Fruit fly (Drosophila melanogaster): ENCODE data around the gene CG14551.

The CG14551 gene

dm6 chr3R:26068135-26068534 lies 5.3 kb upstream of the CG14551 start (continued):
- TF ChIP-seq gfzf (GFP tag; optimal IDR thresholded peaks at IDR 0.05) (no peak), Hr51 (GFP tag; optimal IDR thresholded peaks at IDR 0.05) (no peak), Dll (GFP tag; IDR thresholded peaks at IDR 0.05; ENCODE audit: partially characterized antibody) (no peak), Atf3 (GFP tag; optimal IDR thresholded peaks at IDR 0.05) (no peak), dimm (GFP tag; IDR thresholded peaks at IDR 0.05) (no peak)

- no peak for TF ChIP-seq CG30020 (tag; optimal IDR thresholded peaks at IDR 0.05)
- peak; percentile 52 for TF ChIP-seq Ets65A (GFP tag)
Measured at dm6 chr3R:26064708-26065107, 1.9 kb upstream of the CG14551 start.

dm6 chr3R:26059195-26059594 lies 3.6 kb downstream of the CG14551 start, which contains the start of the genes RpL34a and Trmt61:
RpL34a (minus strand) TSS chr3R:26059267.
Trmt61 (plus strand) TSS chr3R:26059496.
- TF ChIP-seq CG15011 (GFP tag; optimal IDR thresholded peaks at IDR 0.05) (peak; percentile 88), CG30020 (tag; optimal IDR thresholded peaks at IDR 0.05) (peak; percentile 76), ttk (GFP tag; IDR thresholded peaks at IDR 0.05) (peak; percentile 59; the same call in 1 of the 2 replicates), CG7987 (GFP tag; optimal IDR thresholded peaks at IDR 0.05) (peak; percentile 91), Sry-β (GFP tag; optimal IDR thresholded peaks at IDR 0.05) (peak; percentile 53), Med (GFP tag) (peak; percentile 96), CG7786 (GFP tag; optimal IDR thresholded peaks at IDR 0.05) (peak; percentile 42), CG8281 (tag; optimal IDR thresholded peaks at IDR 0.05) (peak; percentile 66), CG6254 (GFP tag; optimal IDR thresholded peaks at IDR 0.05) (peak; percentile 84), ase (GFP tag; IDR thresholded peaks at IDR 0.05) (peak; percentile 56; the same call in 2 of the 3 replicates), her (GFP tag; optimal IDR thresholded peaks at IDR 0.05) (peak; percentile 46), Drgx (GFP tag; IDR thresholded peaks at IDR 0.05) (no peak; the same call in 1 of the 2 replicates), mam (GFP tag; optimal IDR thresholded peaks at IDR 0.05) (peak; percentile 78), CG17802 (tag; optimal IDR thresholded peaks at IDR 0.05) (peak; percentile 60), danr (GFP tag; IDR thresholded peaks at IDR 0.05) (peak; percentile 41; the same call in 1 of the 2 replicates), psq (GFP tag; optimal IDR thresholded peaks at IDR 0.05) (peak; percentile 29), toy (GFP tag; IDR thresholded peaks at IDR 0.05) (peak; percentile 35; the same call in 1 of the 2 replicates), ems (GFP tag; optimal IDR thresholded peaks at IDR 0.05) (peak; percentile 77), CG15073 (GFP tag; optimal IDR thresholded peaks at IDR 0.05) (no peak), CG3838 (GFP tag; optimal IDR thresholded peaks at IDR 0.05) (no peak), jumu (GFP tag; optimal IDR thresholded peaks at IDR 0.05) (peak; percentile 66), Antp (GFP tag; optimal IDR thresholded peaks at IDR 0.05) (peak; percentile 52), kni (GFP tag; optimal IDR thresholded peaks at IDR 0.05) (peak; percentile 90), ATbp (GFP tag; optimal IDR thresholded peaks at IDR 0.05) (peak; percentile 86), Neu2 (GFP tag; optimal IDR thresholded peaks at IDR 0.05; ENCODE audit: borderline replicate concordance) (peak; percentile 52), CG10267 (tag; optimal IDR thresholded peaks at IDR 0.05) (peak; percentile 90), nerfin-2 (GFP tag; IDR thresholded peaks at IDR 0.05; ENCODE audit: partially characterized antibody) (peak; percentile 67), chif (GFP tag; optimal IDR thresholded peaks at IDR 0.05) (peak; percentile 59 to 73), chinmo (GFP tag; IDR thresholded peaks at IDR 0.05; ENCODE audit: partially characterized antibody) (no peak), Kr (GFP tag; optimal IDR thresholded peaks at IDR 0.05) (peak; percentile 27), Gug (GFP tag; IDR thresholded peaks at IDR 0.05) (no peak), Lhr (GFP tag; optimal IDR thresholded peaks at IDR 0.05) (peak; percentile 88), Camta (GFP tag; optimal IDR thresholded peaks at IDR 0.05) (peak; percentile 88), CG10431 (GFP tag; optimal IDR thresholded peaks at IDR 0.05) (peak; percentile 83), wdn (GFP tag; IDR thresholded peaks at IDR 0.05) (0 out of 2 replicates have a peak, but pooled peaks have one; percentile 17), zf30C (GFP tag; optimal IDR thresholded peaks at IDR 0.05) (peak; percentile 28), Xbp1 (GFP tag; optimal IDR thresholded peaks at IDR 0.05) (peak; percentile 80), tgo (GFP tag; IDR thresholded peaks at IDR 0.05) (peak; percentile 64; the same call in 2 of the 3 replicates), Dek (tag; optimal IDR thresholded peaks at IDR 0.05) (peak; percentile 80), sna (GFP tag; IDR thresholded peaks at IDR 0.05; ENCODE audit: partially characterized antibody) (peak; percentile 92)

Measured in whole organism, embryonic.